Worm (Caenorhabditis elegans) whole organism, late embryonic: ENCODE measurements around the gene F21C10.6.

Experiments used
- C08G9.2 ChIP-seq: sonication (generic microtip); optimal IDR thresholded peaks from 2 replicates; lab custom pipeline; 2016; ENCODE audit warnings: mild to moderate bottlenecking, missing genetic modification characterization, moderate library complexity, missing compliant biosample characterization
- F13H6.1 ChIP-seq: sonication (generic microtip); optimal IDR thresholded peaks from 2 replicates; lab custom pipeline; 2016; ENCODE audit warnings: missing genetic modification characterization, missing compliant biosample characterization
- T23F11.4 ChIP-seq: fragments of 200-800 bp; sonication (Bioruptor generic); optimal IDR thresholded peaks from 2 replicates; lab custom pipeline; 2018; ENCODE audit warnings: mild to moderate bottlenecking, missing genetic modification characterization, missing compliant biosample characterization
- ama-1 ChIP-seq: fragments of 150-350 bp; optimal IDR thresholded peaks from 2 replicates; lab custom pipeline; 2014
- ceh-9 ChIP-seq: sonication (generic microtip); optimal IDR thresholded peaks from 2 replicates; lab custom pipeline; 2016; ENCODE audit warnings: mild to moderate bottlenecking, missing genetic modification characterization, inconsistent platforms, missing compliant biosample characterization
- elt-2 ChIP-seq: sonication (generic microtip); optimal IDR thresholded peaks from 2 replicates; lab custom pipeline; 2016; ENCODE audit warnings: missing genetic modification reagents, missing genetic modification characterization, missing compliant biosample characterization
- hlh-13 ChIP-seq: fragments of 200-800 bp; sonication (Bioruptor generic); optimal IDR thresholded peaks from 2 replicates; lab custom pipeline; 2018; ENCODE audit warnings: mild to moderate bottlenecking, missing genetic modification characterization, missing compliant biosample characterization
- hlh-30 ChIP-seq: sonication (generic microtip); optimal IDR thresholded peaks from 2 replicates; lab custom pipeline; 2017; ENCODE audit warnings: antibody characterized with exemption, missing genetic modification characterization, missing compliant biosample characterization; ENCODE audit not compliant: insufficient read depth
- hlh-8 ChIP-seq: sonication (generic microtip); optimal IDR thresholded peaks from 2 replicates; lab custom pipeline; 2016; ENCODE audit warnings: missing genotype, missing genetic modification characterization, missing compliant biosample characterization
- lim-6 ChIP-seq: sonication (generic microtip); optimal IDR thresholded peaks from 2 replicates; lab custom pipeline; 2016; ENCODE audit warnings: missing genetic modification characterization, missing compliant biosample characterization
- nhr-11 ChIP-seq: fragments of 150-350 bp; optimal IDR thresholded peaks from 2 replicates; lab custom pipeline; 2014; ENCODE audit warnings: missing biosample characterization, missing genetic modification characterization
- pat-9 ChIP-seq: fragments of 200-800 bp; sonication (Bioruptor generic); optimal IDR thresholded peaks from 2 replicates; lab custom pipeline; 2018; ENCODE audit warnings: mild to moderate bottlenecking, missing genetic modification characterization, moderate library complexity, missing compliant biosample characterization
- syd-9 ChIP-seq: sonication (generic microtip); optimal IDR thresholded peaks from 2 replicates; lab custom pipeline; 2016; ENCODE audit warnings: mild to moderate bottlenecking, missing genetic modification characterization, moderate library complexity, missing compliant biosample characterization
- zip-5 ChIP-seq: sonication (generic microtip); optimal IDR thresholded peaks from 2 replicates; lab custom pipeline; 2016; ENCODE audit warnings: missing genetic modification characterization, missing compliant biosample characterization

- TF ChIP-seq syd-9 (tag; lab: Kevin White, UChicago) (no peak), F13H6.1 (tag; lab: Kevin White, UChicago) (no peak), hlh-13 (GFP tag; lab: Kevin White, UChicago) (no peak), ama-1 (no peak), nhr-11 (tag; lab: Kevin White, UChicago) (no peak), pat-9 (tag; lab: Kevin White, UChicago) (no peak), T23F11.4 (GFP tag; lab: Kevin White, UChicago) (no peak), zip-5 (tag; lab: Kevin White, UChicago) (no peak), hlh-30 (tag; lab: Kevin White, UChicago) (no peak), C08G9.2 (tag; lab: Kevin White, UChicago) (no peak), hlh-8 (tag; lab: Kevin White, UChicago) (no peak), ceh-9 (tag; lab: Kevin White, UChicago) (no peak), lim-6 (tag; lab: Kevin White, UChicago) (no peak), elt-2 (tag; lab: Kevin White, UChicago) (no peak)
Measured at ce11 chrV:9098280-9098973, 25.9 kb upstream of the F21C10.6 start, which contains the start of gene F21C10.9.
